Worm (Caenorhabditis elegans): Measurements from ENCODE around the gene K10C8.4.

- TF ChIP-seq nhr-76 (tag; optimal IDR thresholded peaks at IDR 0.05) (no peak), elt-2 (tag; optimal IDR thresholded peaks at IDR 0.05) (peak; percentile 72), elt-1 (tag; optimal IDR thresholded peaks at IDR 0.05) (no peak), nhr-23 (tag; optimal IDR thresholded peaks at IDR 0.05) (peak; percentile 93), unc-39 (tag; optimal IDR thresholded peaks at IDR 0.05) (no peak), zag-1 (tag; optimal IDR thresholded peaks at IDR 0.05) (no peak), nhr-237 (tag; optimal IDR thresholded peaks at IDR 0.05) (no peak), elt-3 (tag; optimal IDR thresholded peaks at IDR 0.05) (no peak), mml-1 (tag; optimal IDR thresholded peaks at IDR 0.05) (no peak), fkh-10 (GFP tag; optimal IDR thresholded peaks at IDR 0.05) (peak; percentile 49), nhr-43 (tag; optimal IDR thresholded peaks at IDR 0.05; ENCODE audit: poor library complexity, severe bottlenecking) (peak; percentile 24), egl-27 (tag; optimal IDR thresholded peaks at IDR 0.05) (no peak), jun-1 (tag; optimal IDR thresholded peaks at IDR 0.05) (peak; percentile 38)
These were observed 32.1 kb downstream of the K10C8.4 start, which contains the start of the genes rpl-28 and mrpl-49 for ce11 chrV:12728062-12728665.

Measured in whole organism, L3 larva.